Fruit fly (Drosophila melanogaster) whole organism, embryonic: Measurements from ENCODE around the gene kdn.

Experiments
- Antp ChIP-seq: fragments of 200-800 bp; sonication (Bioruptor generic); optimal IDR thresholded peaks from 3 replicates; lab custom pipeline; 2016; ENCODE audit warnings: missing biosample characterization, missing genetic modification characterization
- Asciz ChIP-seq: fragments of 200-800 bp; sonication (Bioruptor generic); optimal IDR thresholded peaks from 2 replicates; lab custom pipeline; 2017; ENCODE audit warnings: missing biosample characterization, mild to moderate bottlenecking, missing genetic modification characterization, missing genetic modification reagents
- BEAF-32 ChIP-seq: fragments of 200-800 bp; sonication (Bioruptor generic); optimal IDR thresholded peaks from 3 replicates; lab custom pipeline; 2017; ENCODE audit warnings: missing biosample characterization, missing genetic modification characterization, mild to moderate bottlenecking, moderate library complexity, missing genetic modification reagents
- Bgb ChIP-seq: fragments of 200-800 bp; sonication (Bioruptor generic); IDR thresholded peaks from 2 replicates; pipeline ENCODE4 v1.3.6; 2022; ENCODE audit warnings: missing biosample characterization, missing genetic modification characterization; ENCODE audit not compliant: partially characterized antibody
- BtbVII ChIP-seq: fragments of 200-800 bp; sonication (Bioruptor generic); optimal IDR thresholded peaks from 3 replicates; lab custom pipeline; 2017; ENCODE audit warnings: missing biosample characterization, mild to moderate bottlenecking, missing genetic modification characterization
- CG11456 ChIP-seq: fragments of 200-800 bp; sonication (Bioruptor generic); IDR thresholded peaks from 3 replicates; pipeline ENCODE4 v1.3.6; 2022; ENCODE audit warnings: missing biosample characterization, missing genetic modification characterization
- CG11695 ChIP-seq: fragments of 200-800 bp; sonication (Bioruptor generic); IDR thresholded peaks from 3 replicates; pipeline ENCODE4 v1.3.6; 2022; ENCODE audit warnings: missing biosample characterization, missing genetic modification characterization
- CG12299 ChIP-seq: fragments of 200-800 bp; sonication (Bioruptor generic); optimal IDR thresholded peaks from 2 replicates; lab custom pipeline; 2018; ENCODE audit warnings: missing biosample characterization, mild to moderate bottlenecking, missing genetic modification characterization
- CG13123 ChIP-seq: fragments of 200-800 bp; sonication (Bioruptor generic); optimal IDR thresholded peaks from 2 replicates; lab custom pipeline; 2016; ENCODE audit warnings: missing biosample characterization, missing genetic modification characterization
- CG13775 ChIP-seq: fragments of 200-800 bp; sonication (Bioruptor generic); optimal IDR thresholded peaks from 3 replicates; lab custom pipeline; 2017; ENCODE audit warnings: missing biosample characterization, mild to moderate bottlenecking, missing genetic modification characterization
- CG15269 ChIP-seq: fragments of 200-800 bp; sonication (Bioruptor generic); optimal IDR thresholded peaks from 2 replicates; lab custom pipeline; 2018; ENCODE audit warnings: missing biosample characterization, mild to moderate bottlenecking, missing genetic modification characterization, moderate library complexity
- CG15696 ChIP-seq: fragments of 200-800 bp; sonication (Bioruptor generic); optimal IDR thresholded peaks from 2 replicates; lab custom pipeline; 2019; ENCODE audit warnings: missing biosample characterization, mild to moderate bottlenecking, missing genetic modification characterization, moderate library complexity
- CG1603 ChIP-seq: fragments of 200-800 bp; sonication (Bioruptor generic); optimal IDR thresholded peaks from 2 replicates; lab custom pipeline; 2019; ENCODE audit warnings: missing biosample characterization, mild to moderate bottlenecking, missing genetic modification characterization, moderate library complexity
- CG1647 ChIP-seq: fragments of 200-800 bp; sonication (Bioruptor generic); optimal IDR thresholded peaks from 3 replicates; lab custom pipeline; 2016; ENCODE audit warnings: missing biosample characterization, missing genetic modification characterization
- CG18262 ChIP-seq: fragments of 200-800 bp; optimal IDR thresholded peaks from 3 replicates; lab custom pipeline; 2019; ENCODE audit warnings: missing biosample characterization, mild to moderate bottlenecking, missing genetic modification characterization, moderate library complexity
- CG2116 ChIP-seq: fragments of 200-800 bp; sonication (Bioruptor generic); optimal IDR thresholded peaks from 3 replicates; lab custom pipeline; 2018; ENCODE audit warnings: missing biosample characterization, mild to moderate bottlenecking, missing genetic modification characterization
- CG2120 ChIP-seq: fragments of 200-800 bp; sonication (Bioruptor generic); optimal IDR thresholded peaks from 3 replicates; lab custom pipeline; 2016; ENCODE audit warnings: missing biosample characterization, missing genetic modification characterization
- CG2129 ChIP-seq: fragments of 200-800 bp; sonication (Bioruptor generic); IDR thresholded peaks from 2 replicates; pipeline ENCODE4 v1.3.6; 2022; ENCODE audit warnings: missing biosample characterization, missing genetic modification characterization; ENCODE audit not compliant: partially characterized antibody
- CG2889 ChIP-seq: fragments of 200-800 bp; sonication (Bioruptor generic); IDR thresholded peaks from 3 replicates; pipeline ENCODE4 v1.3.6; 2022; ENCODE audit warnings: missing biosample characterization, missing genetic modification characterization
- CG3065 ChIP-seq: fragments of 200-800 bp; sonication (Bioruptor generic); optimal IDR thresholded peaks from 2 replicates; lab custom pipeline; 2016; ENCODE audit warnings: missing biosample characterization, missing genetic modification characterization
- CG3163 ChIP-seq: fragments of 200-800 bp; sonication (Bioruptor generic); optimal IDR thresholded peaks from 3 replicates; lab custom pipeline; 2016; ENCODE audit warnings: missing biosample characterization, missing genetic modification characterization
- CG3726 ChIP-seq: fragments of 200-800 bp; sonication (Bioruptor generic); IDR thresholded peaks from 3 replicates; pipeline ENCODE4, ENCODE4 v1.3.6; 2022; ENCODE audit warnings: missing biosample characterization, missing genetic modification characterization
- CG4328 ChIP-seq: fragments of 200-800 bp; sonication (Bioruptor generic); optimal IDR thresholded peaks from 3 replicates; lab custom pipeline; 2017; ENCODE audit warnings: missing biosample characterization, missing genetic modification reagents, missing genetic modification characterization
- CG4617 ChIP-seq: fragments of 200-800 bp; sonication (Bioruptor generic); optimal IDR thresholded peaks from 3 replicates; lab custom pipeline; 2016; ENCODE audit warnings: missing biosample characterization, missing genetic modification characterization, borderline replicate concordance
- CG6813 ChIP-seq: fragments of 200-800 bp; sonication (Bioruptor generic); optimal IDR thresholded peaks from 2 replicates; lab custom pipeline; 2017; ENCODE audit warnings: missing biosample characterization, missing genetic modification characterization, mild to moderate bottlenecking, moderate library complexity, missing genetic modification reagents
- CG8359 ChIP-seq: fragments of 200-800 bp; sonication (Bioruptor generic); optimal IDR thresholded peaks from 2 replicates; lab custom pipeline; 2017; ENCODE audit warnings: missing biosample characterization, mild to moderate bottlenecking, missing genetic modification characterization, borderline replicate concordance
- CG8388 ChIP-seq: fragments of 200-800 bp; sonication (Bioruptor generic); optimal IDR thresholded peaks from 2 replicates; lab custom pipeline; 2019; ENCODE audit warnings: missing biosample characterization, mild to moderate bottlenecking, missing genetic modification characterization, moderate library complexity
- CG8765 ChIP-seq: fragments of 200-800 bp; sonication (Bioruptor generic); IDR thresholded peaks from 2 replicates; pipeline ENCODE4 v1.3.6; 2022; ENCODE audit warnings: missing biosample characterization, missing genetic modification characterization
- D ChIP-seq, 2 experiments: fragments of 200-800 bp in 1 of 2; fragments of >200 bp in 1 of 2; sonication (Bioruptor generic) in 1 of 2; optimal IDR thresholded peaks; 2 replicates in 1 of 2; 3 replicates in 1 of 2; lab custom pipeline; 2017; ENCODE audit warnings: mild to moderate bottlenecking in 1 of 2, missing biosample characterization in 1 of 2, missing genetic modification characterization in 1 of 2, missing genetic modification reagents in 1 of 2
- Dip2 ChIP-seq: fragments of 200-800 bp; sonication (Bioruptor generic); IDR thresholded peaks from 2 replicates; pipeline ENCODE4 v1.3.6; 2022; ENCODE audit warnings: missing biosample characterization, missing genetic modification characterization
- Gug ChIP-seq: fragments of 200-800 bp; sonication (Bioruptor generic); IDR thresholded peaks from 4 replicates; pipeline ENCODE4 v1.3.6; 2022; ENCODE audit warnings: missing biosample characterization, missing genetic modification characterization
- HLH4C ChIP-seq: fragments of 200-800 bp; sonication (Bioruptor generic); IDR thresholded peaks from 3 replicates; pipeline ENCODE4 v1.3.6; 2022; ENCODE audit warnings: missing biosample characterization, missing genetic modification characterization; ENCODE audit not compliant: partially characterized antibody
- Rfx ChIP-seq: fragments of 200-800 bp; sonication (Bioruptor generic); IDR thresholded peaks from 2 replicates; pipeline ENCODE4 v1.3.6; 2022; ENCODE audit warnings: missing biosample characterization, missing genetic modification characterization
- Tbp ChIP-seq: fragments of >200 bp; optimal IDR thresholded peaks from 2 replicates; lab custom pipeline; 2018; ENCODE audit warnings: missing biosample characterization, missing genetic modification characterization
- aop ChIP-seq: fragments of 200-800 bp; sonication (Bioruptor generic); IDR thresholded peaks from 2 replicates; pipeline ENCODE4 v1.3.6; 2022; ENCODE audit warnings: missing biosample characterization, missing genetic modification characterization
- az2 ChIP-seq: fragments of 200-800 bp; sonication (Bioruptor generic); optimal IDR thresholded peaks from 3 replicates; lab custom pipeline; 2016; ENCODE audit warnings: missing biosample characterization, missing genetic modification characterization
- bcd ChIP-seq: fragments of 200-800 bp; sonication (Bioruptor generic); optimal IDR thresholded peaks from 2 replicates; lab custom pipeline; 2017; ENCODE audit warnings: missing biosample characterization, mild to moderate bottlenecking, missing genetic modification characterization
- br ChIP-seq: fragments of >200 bp; optimal IDR thresholded peaks from 2 replicates; lab custom pipeline; 2017
- caup ChIP-seq: fragments of 200-800 bp; sonication (Bioruptor generic); optimal IDR thresholded peaks from 3 replicates; lab custom pipeline; 2017; ENCODE audit warnings: missing biosample characterization, mild to moderate bottlenecking, missing genetic modification characterization, moderate library complexity; ENCODE audit not compliant: severe bottlenecking
- dmrt11E ChIP-seq: fragments of 200-800 bp; sonication (Bioruptor generic); optimal IDR thresholded peaks from 3 replicates; lab custom pipeline; 2018; ENCODE audit warnings: missing biosample characterization, mild to moderate bottlenecking, missing genetic modification characterization, moderate library complexity
- eve ChIP-seq, 2 experiments: fragments of >200 bp; optimal IDR thresholded peaks; 2 replicates each; lab custom pipeline; 2017; ENCODE audit warnings: missing biosample characterization in 2 of 2, missing genetic modification characterization in 2 of 2
- ewg ChIP-seq: fragments of 200-800 bp; sonication (Bioruptor generic); optimal IDR thresholded peaks from 3 replicates; lab custom pipeline; 2017; ENCODE audit warnings: mild to moderate bottlenecking, missing biosample characterization, missing genetic modification reagents, missing genetic modification characterization
- gfzf ChIP-seq: fragments of 200-800 bp; sonication (Bioruptor generic); optimal IDR thresholded peaks from 2 replicates; lab custom pipeline; 2016; ENCODE audit warnings: missing biosample characterization, mild to moderate bottlenecking, missing genetic modification characterization, moderate library complexity
- grau ChIP-seq: fragments of 200-800 bp; optimal IDR thresholded peaks from 3 replicates; lab custom pipeline; 2019; ENCODE audit warnings: missing biosample characterization, mild to moderate bottlenecking, missing genetic modification characterization, moderate library complexity
- nom ChIP-seq: fragments of 200-800 bp; sonication (Bioruptor generic); optimal IDR thresholded peaks from 2 replicates; lab custom pipeline; 2017; ENCODE audit warnings: missing biosample characterization, missing genetic modification characterization, mild to moderate bottlenecking, moderate library complexity, missing genetic modification reagents
- sr ChIP-seq: fragments of 200-800 bp; sonication (Bioruptor generic); IDR thresholded peaks from 3 replicates; pipeline ENCODE4 v1.3.6; 2022; ENCODE audit warnings: missing biosample characterization, missing genetic modification characterization
- trh ChIP-seq: fragments of 200-800 bp; sonication (Bioruptor generic); optimal IDR thresholded peaks from 2 replicates; lab custom pipeline; 2016; ENCODE audit warnings: missing biosample characterization, missing genetic modification characterization
- twi ChIP-seq: fragments of 200-800 bp; optimal IDR thresholded peaks from 2 replicates; lab custom pipeline; 2019; ENCODE audit warnings: missing biosample characterization, mild to moderate bottlenecking, missing genetic modification characterization, moderate library complexity

kdn gene

DNA sequence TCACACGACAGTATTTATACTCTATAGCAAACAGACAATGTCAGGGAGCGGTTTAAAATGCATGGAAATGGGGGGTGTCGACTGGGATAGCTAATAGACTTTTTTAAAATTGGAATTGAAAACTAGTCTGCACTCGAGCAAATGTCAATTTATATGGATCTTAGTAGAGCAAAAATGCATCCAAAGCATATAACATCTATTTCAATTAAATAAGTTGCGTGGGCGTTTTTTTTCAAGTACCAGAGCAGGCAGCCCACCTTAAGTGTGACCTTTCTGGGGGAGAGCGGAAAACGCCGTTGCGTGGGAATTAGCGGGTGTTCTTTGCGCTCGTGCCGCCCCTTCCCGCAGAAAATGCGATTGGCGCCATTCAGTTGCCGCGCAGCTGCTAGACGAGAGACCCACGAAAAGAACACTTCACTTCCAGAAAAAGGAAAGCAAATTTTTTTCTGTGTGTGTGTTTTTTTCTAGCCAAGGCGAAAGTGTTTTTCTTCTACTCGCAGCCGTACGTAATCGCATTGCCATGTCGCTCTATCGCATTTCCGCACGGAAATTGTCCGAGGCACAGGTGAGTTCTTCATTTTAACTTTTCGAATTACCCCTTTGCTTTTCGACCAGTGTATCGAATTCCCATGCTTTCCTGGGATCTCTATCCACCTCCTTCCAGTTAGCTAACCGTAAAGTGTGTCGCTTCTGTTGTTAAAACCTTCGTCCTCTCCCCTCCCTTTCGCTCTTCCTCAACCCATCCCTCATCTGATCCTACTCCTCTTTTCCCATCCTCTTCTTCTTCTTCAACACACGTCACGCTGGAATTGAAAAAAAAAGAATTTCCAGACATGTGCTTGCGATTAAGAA lies 1.7 kb downstream of the kdn start (continued):
- TF ChIP-seq Asciz (GFP tag; lab: Kevin White, UChicago) (no peak), CG11456 (GFP tag; lab: Robert Waterston, UW) (no peak), az2 (GFP tag; lab: Kevin White, UChicago) (no peak), CG2129 (GFP tag; lab: Robert Waterston, UW) (no peak), CG3726 (GFP tag; lab: Robert Waterston, UW) (no peak), CG3065 (peak; percentile 34), ewg (GFP tag; lab: Kevin White, UChicago) (peak; percentile 57), CG2120 (GFP tag; lab: Kevin White, UChicago) (peak; percentile 5), dmrt11E (no peak), bcd (GFP tag; lab: Kevin White, UChicago) (no peak), trh (GFP tag; lab: Kevin White, UChicago) (no peak), twi (peak; percentile 9), CG8765 (no peak), BtbVII (GFP tag; lab: Kevin White, UChicago) (no peak), CG18262 (tag; lab: Kevin White, UChicago) (no peak), sr (GFP tag; lab: Robert Waterston, UW) (peak; percentile 84), caup (GFP tag; lab: Kevin White, UChicago) (peak; percentile 46), Rfx (peak; percentile 49), CG13123 (GFP tag; lab: Kevin White, UChicago) (no peak), Antp (GFP tag; lab: Kevin White, UChicago) (peak; percentile 2), CG4617 (GFP tag; lab: Kevin White, UChicago) (peak; percentile 9), gfzf (GFP tag; lab: Kevin White, UChicago) (peak; percentile 90), Gug (GFP tag; lab: Robert Waterston, UW) (no peak), BEAF-32 (peak; percentile 56), D (optimal IDR thresholded peaks at IDR 0.05; lab: Kevin White, UChicago) (no peak), D (GFP tag; optimal IDR thresholded peaks at IDR 0.05; lab: Kevin White, UChicago) (no peak), CG3163 (GFP tag; lab: Kevin White, UChicago) (no peak), Tbp (no peak), CG8388 (GFP tag; lab: Kevin White, UChicago) (no peak), CG2116 (GFP tag; lab: Kevin White, UChicago) (peak; percentile 58), Dip2 (GFP tag; lab: Robert Waterston, UW) (no peak), CG1647 (GFP tag; lab: Kevin White, UChicago) (no peak), CG6813 (GFP tag; lab: Kevin White, UChicago) (no peak), CG12299 (tag; lab: Kevin White, UChicago) (no peak), CG13775 (GFP tag; lab: Kevin White, UChicago) (peak; percentile 24), CG4328 (GFP tag; lab: Kevin White, UChicago) (no peak), CG2889 (GFP tag; lab: Robert Waterston, UW) (no peak), nom (peak; percentile 37), HLH4C (GFP tag; lab: Robert Waterston, UW) (no peak), CG8359 (GFP tag; lab: Kevin White, UChicago) (no peak), CG1603 (tag; lab: Kevin White, UChicago) (peak; percentile 10), aop (no peak), br (lab: Kevin White, UChicago) (no peak), CG11695 (GFP tag; lab: Robert Waterston, UW) (0 out of 3 replicates have a peak, but pooled peaks have one; percentile 7), eve (GFP tag; optimal IDR thresholded peaks at IDR 0.05; lab: Kevin White, UChicago) (no peak), Bgb (GFP tag; lab: Robert Waterston, UW) (peak; percentile 43; the same call in 1 of the 2 replicates), grau (tag; lab: Kevin White, UChicago) (peak; percentile 30), CG15696 (no peak), CG15269 (tag; lab: Kevin White, UChicago) (no peak)
